Worm (Caenorhabditis elegans): ENCODE measurements around the gene srh-297.
"Not testable (repeated sequence)": the region's sequence is repeated elsewhere in the genome, so short reads cannot be mapped to it uniquely, and the experiment has no call there.

srh-297 gene

ce11 chrII:3225780-3226179 lies 4.5 kb downstream of the srh-297 start, which contains the start of gene ZC239.17:
TSS of gene ZC239.17 (minus strand) at chrII:3225880.
- no peak for TF ChIP-seq ceh-9 (tag; optimal IDR thresholded peaks at IDR 0.05)
- TF ChIP-seq nhr-28 (tag; optimal IDR thresholded peaks at IDR 0.05), result no peak
- no peak for TF ChIP-seq nhr-237 (tag; optimal IDR thresholded peaks at IDR 0.05)

ce11 chrII:3225200-3225599 lies 5.1 kb downstream of the srh-297 start, which contains the start of gene ZC239.16:
TSS of gene ZC239.16 (minus strand) at chrII:3225319.
- TF ChIP-seq pha-4 (tag; optimal IDR thresholded peaks at IDR 0.05), result peak; percentile 35
- peak; percentile 55 for TF ChIP-seq pqm-1 (tag; optimal IDR thresholded peaks at IDR 0.05)
- TF ChIP-seq egl-5 (tag; optimal IDR thresholded peaks at IDR 0.05), result no peak
- peak; percentile 73 for TF ChIP-seq elt-2 (tag; optimal IDR thresholded peaks at IDR 0.05)
- no peak for TF ChIP-seq fkh-2 (tag; optimal IDR thresholded peaks at IDR 0.05)

- peak; percentile 20 for TF ChIP-seq elt-2 (tag; optimal IDR thresholded peaks at IDR 0.05)
- no peak for TF ChIP-seq nhr-237 (tag; optimal IDR thresholded peaks at IDR 0.05)
- no peak for TF ChIP-seq nhr-23 (tag; optimal IDR thresholded peaks at IDR 0.05)
- TF ChIP-seq elt-1 (tag; optimal IDR thresholded peaks at IDR 0.05), result no peak
- no peak for TF ChIP-seq unc-62 (GFP tag; optimal IDR thresholded peaks at IDR 0.05)
- no peak for TF ChIP-seq ztf-11 (tag; optimal IDR thresholded peaks at IDR 0.05)
- TF ChIP-seq snpc-4 (tag; optimal IDR thresholded peaks at IDR 0.05), result no peak
Measured at ce11 chrII:3224631-3225030, 5.7 kb downstream of the srh-297 start, which contains the start of gene ZC239.15. TSS of gene ZC239.15 (minus strand) at chrII:3224731.

DNA sequence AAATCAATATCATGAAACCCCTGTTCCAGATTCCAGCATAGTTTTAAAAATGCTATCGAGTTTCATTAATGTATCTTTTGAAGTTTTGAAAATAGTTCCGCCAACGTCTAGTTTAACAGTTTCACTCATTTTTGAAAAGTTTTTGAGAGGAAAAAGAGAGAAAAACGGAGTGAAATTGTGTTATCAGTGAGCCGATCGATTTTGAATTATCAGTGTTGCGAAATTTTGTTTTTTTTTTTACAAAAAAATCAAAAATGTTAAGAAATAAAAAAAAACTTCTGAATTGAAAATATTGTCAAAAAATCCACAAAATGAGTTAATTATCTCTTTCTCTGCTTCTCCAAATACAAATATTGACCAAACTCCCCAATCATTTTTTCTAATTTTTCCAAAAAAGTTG lies 7.6 kb downstream of the srh-297 start, which contains the start of gene ZC239.13:
Gene ZC239.13, minus strand, starts transcription at position 154 of the 400 bp plus-strand sequence.
- no peak for TF ChIP-seq jun-1 (tag; optimal IDR thresholded peaks at IDR 0.05)
- no peak for TF ChIP-seq R02D3.7 (tag; optimal IDR thresholded peaks at IDR 0.05)
- peak; percentile 39 for TF ChIP-seq elt-2 (tag; optimal IDR thresholded peaks at IDR 0.05)
- no peak for TF ChIP-seq tbx-2 (tag; optimal IDR thresholded peaks at IDR 0.05)
- TF ChIP-seq ceh-82 (tag; optimal IDR thresholded peaks at IDR 0.05), result no peak

DNA sequence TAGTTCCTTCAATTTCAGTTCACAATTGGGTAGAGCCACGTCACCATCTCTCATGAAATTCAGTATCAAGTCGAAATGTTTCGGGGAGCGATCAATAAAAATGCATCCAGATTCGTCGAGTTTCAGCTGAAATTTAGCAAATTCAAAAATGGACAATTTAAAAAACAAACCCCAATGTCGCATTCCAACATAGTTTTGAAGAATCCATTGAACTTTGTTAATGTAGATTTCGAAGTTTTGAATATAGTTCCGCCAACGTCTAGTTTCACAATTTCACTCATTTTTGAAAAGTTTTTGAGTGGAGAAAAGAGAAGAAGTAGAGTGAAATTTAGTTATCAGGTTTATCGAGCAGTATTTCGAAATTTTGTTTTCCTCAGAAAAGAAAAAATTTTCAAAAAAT lies 8.6 kb downstream of the srh-297 start, which contains the start of gene ZC239.14:
Gene ZC239.14, minus strand, starts transcription at position 305 of the 400 bp plus-strand sequence.
- TF ChIP-seq zag-1 (tag; optimal IDR thresholded peaks at IDR 0.05) (no peak), ceh-16 (tag; optimal IDR thresholded peaks at IDR 0.05) (no peak), ztf-4 (tag; optimal IDR thresholded peaks at IDR 0.05) (no peak), unc-39 (tag; optimal IDR thresholded peaks at IDR 0.05) (no peak), nhr-28 (tag; optimal IDR thresholded peaks at IDR 0.05) (no peak), sea-2 (GFP tag; optimal IDR thresholded peaks at IDR 0.05) (no peak), nhr-77 (tag; optimal IDR thresholded peaks at IDR 0.05) (no peak), elt-3 (tag; optimal IDR thresholded peaks at IDR 0.05) (no peak), nhr-11 (tag; optimal IDR thresholded peaks at IDR 0.05) (no peak), egl-27 (tag; optimal IDR thresholded peaks at IDR 0.05) (no peak), ZK546.5 (tag; optimal IDR thresholded peaks at IDR 0.05) (no peak), lin-39 (tag; optimal IDR thresholded peaks at IDR 0.05) (no peak), ceh-9 (tag; optimal IDR thresholded peaks at IDR 0.05) (no peak), ama-1 (optimal IDR thresholded peaks at IDR 0.05) (no peak), lsy-12 (tag; optimal IDR thresholded peaks at IDR 0.05) (no peak), elt-2 (tag; optimal IDR thresholded peaks at IDR 0.05) (no peak), ceh-82 (tag; optimal IDR thresholded peaks at IDR 0.05) (no peak), nhr-25 (tag; optimal IDR thresholded peaks at IDR 0.05) (no peak)

DNA sequence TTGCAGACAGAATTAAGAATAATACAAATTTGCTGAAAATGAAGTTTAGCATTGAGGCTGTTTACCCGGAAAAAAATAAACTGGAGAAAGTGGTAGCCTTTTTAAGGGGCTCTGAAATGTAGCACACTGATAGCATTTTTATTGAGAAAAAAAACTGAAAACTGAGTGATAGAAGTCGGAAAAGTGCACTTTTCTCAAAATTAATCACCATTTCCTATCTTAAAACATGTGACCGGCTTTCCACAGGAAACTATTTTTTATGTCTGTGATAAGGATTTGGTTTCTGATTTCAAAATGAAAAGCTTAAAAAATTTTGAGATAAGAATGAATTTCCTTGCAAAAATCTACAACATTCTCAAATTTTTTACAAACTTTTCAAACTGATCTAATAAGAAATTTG lies 9.6 kb downstream of the srh-297 start, which contains the start of gene ZC239.22:
Gene ZC239.22, minus strand, starts transcription at position 101 of the 400 bp plus-strand sequence.
- TF ChIP-seq elt-2 (tag; optimal IDR thresholded peaks at IDR 0.05) (peak; percentile 15), lin-15B (tag; optimal IDR thresholded peaks at IDR 0.05) (no peak)

- TF ChIP-seq mdl-1, fkh-2, lin-39 (tag; optimal IDR thresholded peaks at IDR 0.05): not testable (repeated sequence)
Measured at ce11 chrII:3215762-3216161, 14.6 kb downstream of the srh-297 start, which contains the start of gene ZC239.3. TSS of gene ZC239.3 (plus strand) at chrII:3216062.

Measured in whole organism, L3 larva.